Fruit fly (Drosophila melanogaster) whole organism, embryonic: ENCODE results near the gene CG12054.

Experiments used
- Awh ChIP-seq: fragments of 200-800 bp; sonication (Bioruptor generic); IDR thresholded peaks from 2 replicates; pipeline ENCODE4, ENCODE4 v1.3.6; 2022; ENCODE audit warnings: missing biosample characterization, missing genetic modification characterization
- B-H1 ChIP-seq: fragments of 200-800 bp; sonication (Bioruptor generic); IDR thresholded peaks from 3 replicates; pipeline ENCODE4 v1.3.6; 2022; ENCODE audit warnings: missing biosample characterization, missing genetic modification characterization
- CG12104 ChIP-seq: fragments of 200-800 bp; sonication (Bioruptor generic); optimal IDR thresholded peaks from 3 replicates; lab custom pipeline; 2016; ENCODE audit warnings: missing biosample characterization, missing genetic modification characterization
- CG13424 ChIP-seq: fragments of 200-800 bp; sonication (Bioruptor generic); optimal IDR thresholded peaks from 2 replicates; lab custom pipeline; 2019; ENCODE audit warnings: missing biosample characterization, mild to moderate bottlenecking, missing genetic modification characterization, moderate library complexity
- CG14014 ChIP-seq: fragments of 200-800 bp; sonication (Bioruptor generic); IDR thresholded peaks from 2 replicates; pipeline ENCODE4 v1.3.6; 2022; ENCODE audit warnings: missing biosample characterization, missing genetic modification characterization
- CG14441 ChIP-seq: fragments of 200-800 bp; sonication (Bioruptor generic); IDR thresholded peaks from 2 replicates; pipeline ENCODE4 v1.3.6; 2022; ENCODE audit warnings: missing biosample characterization, missing genetic modification characterization
- CG14710 ChIP-seq: fragments of 200-800 bp; sonication (Bioruptor generic); optimal IDR thresholded peaks from 3 replicates; lab custom pipeline; 2019; ENCODE audit warnings: missing biosample characterization, mild to moderate bottlenecking, missing genetic modification characterization, moderate library complexity
- CG15269 ChIP-seq: fragments of 200-800 bp; sonication (Bioruptor generic); optimal IDR thresholded peaks from 2 replicates; lab custom pipeline; 2018; ENCODE audit warnings: missing biosample characterization, mild to moderate bottlenecking, missing genetic modification characterization, moderate library complexity
- CG15696 ChIP-seq: fragments of 200-800 bp; sonication (Bioruptor generic); optimal IDR thresholded peaks from 2 replicates; lab custom pipeline; 2019; ENCODE audit warnings: missing biosample characterization, mild to moderate bottlenecking, missing genetic modification characterization, moderate library complexity
- CG17385 ChIP-seq: fragments of 200-800 bp; sonication (Bioruptor generic); optimal IDR thresholded peaks from 3 replicates; lab custom pipeline; 2018; ENCODE audit warnings: missing biosample characterization, mild to moderate bottlenecking, missing genetic modification characterization
- CG17568 ChIP-seq: fragments of 200-800 bp; sonication (Bioruptor generic); optimal IDR thresholded peaks from 2 replicates; lab custom pipeline; 2018; ENCODE audit warnings: missing biosample characterization, mild to moderate bottlenecking, missing genetic modification characterization, moderate library complexity
- CG18476 ChIP-seq: fragments of 200-800 bp; sonication (Bioruptor generic); optimal IDR thresholded peaks from 2 replicates; lab custom pipeline; 2016; ENCODE audit warnings: missing biosample characterization, mild to moderate bottlenecking, missing genetic modification characterization
- CG34376 ChIP-seq: fragments of 200-800 bp; sonication (Bioruptor generic); optimal IDR thresholded peaks from 2 replicates; lab custom pipeline; 2018; ENCODE audit warnings: missing biosample characterization, mild to moderate bottlenecking, missing genetic modification characterization
- CG3847 ChIP-seq: fragments of 200-800 bp; sonication (Bioruptor generic); IDR thresholded peaks from 2 replicates; pipeline ENCODE4 v1.3.6; 2022; ENCODE audit warnings: missing biosample characterization, missing genetic modification characterization
- CG4730 ChIP-seq: fragments of 200-800 bp; sonication (Bioruptor generic); IDR thresholded peaks from 2 replicates; pipeline ENCODE4 v1.3.6; 2022; ENCODE audit warnings: missing biosample characterization, missing genetic modification characterization
- CG4854 ChIP-seq: fragments of 200-800 bp; sonication (Bioruptor generic); optimal IDR thresholded peaks from 2 replicates; lab custom pipeline; 2016; ENCODE audit warnings: missing biosample characterization, missing genetic modification characterization, inconsistent platforms
- CG6791 ChIP-seq: fragments of 200-800 bp; sonication (Bioruptor generic); IDR thresholded peaks from 3 replicates; pipeline ENCODE4 v1.3.6; 2022; ENCODE audit warnings: missing biosample characterization, missing genetic modification characterization; ENCODE audit not compliant: partially characterized antibody
- CG8290 ChIP-seq, 3 experiments: fragments of 200-800 bp; sonication (Bioruptor generic); optimal IDR thresholded peaks; 2 replicates each; lab custom pipeline; 2016 to 2019; ENCODE audit warnings: missing biosample characterization in 3 of 3, missing genetic modification characterization in 3 of 3, mild to moderate bottlenecking in 2 of 3, moderate library complexity in 1 of 3
- Doc2 ChIP-seq: fragments of 200-800 bp; sonication (Bioruptor generic); IDR thresholded peaks from 2 replicates; pipeline ENCODE4 v1.3.6; 2022; ENCODE audit warnings: missing biosample characterization, missing genetic modification characterization
- Hand ChIP-seq: fragments of 200-800 bp; sonication (Bioruptor generic); optimal IDR thresholded peaks from 2 replicates; lab custom pipeline; 2017; ENCODE audit warnings: mild to moderate bottlenecking, missing biosample characterization, missing genetic modification reagents, missing genetic modification characterization
- Hmr ChIP-seq: fragments of 200-800 bp; sonication (Bioruptor generic); optimal IDR thresholded peaks from 3 replicates; lab custom pipeline; 2017; ENCODE audit warnings: mild to moderate bottlenecking, missing biosample characterization, missing genetic modification reagents, missing genetic modification characterization
- Hr78 ChIP-seq, 2 experiments: fragments of 200-800 bp in 1 of 2; fragments of >200 bp in 1 of 2; sonication (Bioruptor generic) in 1 of 2; optimal IDR thresholded peaks; 2 replicates each; lab custom pipeline; 2017 to 2019; ENCODE audit warnings: missing biosample characterization in 2 of 2, missing genetic modification characterization in 2 of 2, mild to moderate bottlenecking in 1 of 2, moderate library complexity in 1 of 2
- Myb ChIP-seq: fragments of 200-800 bp; sonication (Bioruptor generic); optimal IDR thresholded peaks from 2 replicates; lab custom pipeline; 2016; ENCODE audit warnings: missing biosample characterization, missing genetic modification characterization
- PHDP ChIP-seq: fragments of 200-800 bp; sonication (Bioruptor generic); optimal IDR thresholded peaks from 3 replicates; lab custom pipeline; 2018; ENCODE audit warnings: missing biosample characterization, mild to moderate bottlenecking, missing genetic modification characterization, moderate library complexity
- Stat92E ChIP-seq, 3 experiments: fragments of >200 bp in 2 of 3; fragments of 200-800 bp in 1 of 3; sonication (Bioruptor generic) in 1 of 3; optimal IDR thresholded peaks; 2 replicates each; lab custom pipeline; 2017 to 2019; ENCODE audit warnings: missing biosample characterization in 3 of 3, missing genetic modification characterization in 3 of 3, mild to moderate bottlenecking in 1 of 3, moderate library complexity in 1 of 3
- abd-A ChIP-seq: fragments of 200-800 bp; sonication (Bioruptor generic); optimal IDR thresholded peaks from 3 replicates; lab custom pipeline; 2019; ENCODE audit warnings: missing biosample characterization, mild to moderate bottlenecking, missing genetic modification characterization, moderate library complexity
- al ChIP-seq: fragments of 200-800 bp; sonication (Bioruptor generic); IDR thresholded peaks from 2 replicates; pipeline ENCODE4 v1.3.6; 2022; ENCODE audit warnings: missing biosample characterization, missing genetic modification characterization
- bigmax ChIP-seq: fragments of 200-800 bp; sonication (Bioruptor generic); optimal IDR thresholded peaks from 2 replicates; lab custom pipeline; 2018; ENCODE audit warnings: missing biosample characterization, mild to moderate bottlenecking, missing genetic modification characterization
- cas ChIP-seq: fragments of 200-800 bp; sonication (Bioruptor generic); IDR thresholded peaks from 2 replicates; pipeline ENCODE4 v1.3.6; 2022; ENCODE audit warnings: missing biosample characterization, missing genetic modification characterization
- crc ChIP-seq: fragments of 200-800 bp; sonication (Bioruptor generic); optimal IDR thresholded peaks from 2 replicates; lab custom pipeline; 2016; ENCODE audit warnings: missing biosample characterization, missing genetic modification characterization
- exex ChIP-seq: fragments of 200-800 bp; sonication (Bioruptor generic); optimal IDR thresholded peaks from 4 replicates; lab custom pipeline; 2018; ENCODE audit warnings: missing biosample characterization, mild to moderate bottlenecking, missing genetic modification characterization, moderate library complexity
- fd102C ChIP-seq: fragments of 200-800 bp; sonication (Bioruptor generic); optimal IDR thresholded peaks from 2 replicates; lab custom pipeline; 2018; ENCODE audit warnings: missing biosample characterization, mild to moderate bottlenecking, missing genetic modification characterization, moderate library complexity
- her ChIP-seq: fragments of 200-800 bp; sonication (Bioruptor generic); optimal IDR thresholded peaks from 2 replicates; lab custom pipeline; 2016; ENCODE audit warnings: missing biosample characterization, missing genetic modification characterization
- kah ChIP-seq: fragments of 200-800 bp; sonication (Bioruptor generic); optimal IDR thresholded peaks from 2 replicates; lab custom pipeline; 2018; ENCODE audit warnings: missing biosample characterization, mild to moderate bottlenecking, missing genetic modification characterization
- nerfin-2 ChIP-seq: fragments of 200-800 bp; sonication (Bioruptor generic); IDR thresholded peaks from 2 replicates; pipeline ENCODE4 v1.3.6; 2022; ENCODE audit warnings: missing biosample characterization, missing genetic modification characterization; ENCODE audit not compliant: partially characterized antibody
- oc ChIP-seq: fragments of 200-800 bp; sonication (Bioruptor generic); optimal IDR thresholded peaks from 2 replicates; lab custom pipeline; 2018; ENCODE audit warnings: missing biosample characterization, mild to moderate bottlenecking, missing genetic modification characterization, moderate library complexity
- pzg ChIP-seq: fragments of 200-800 bp; sonication (Bioruptor generic); optimal IDR thresholded peaks from 3 replicates; lab custom pipeline; 2018; ENCODE audit warnings: missing biosample characterization, mild to moderate bottlenecking, missing genetic modification characterization, moderate library complexity
- schlank ChIP-seq: fragments of 200-800 bp; sonication (Bioruptor generic); optimal IDR thresholded peaks from 2 replicates; lab custom pipeline; 2018; ENCODE audit warnings: missing biosample characterization, mild to moderate bottlenecking, missing genetic modification characterization
- sd ChIP-seq: fragments of 200-800 bp; sonication (Bioruptor generic); optimal IDR thresholded peaks from 3 replicates; lab custom pipeline; 2018; ENCODE audit warnings: missing biosample characterization, mild to moderate bottlenecking, missing genetic modification characterization, moderate library complexity
- sima ChIP-seq: fragments of 200-800 bp; sonication (Bioruptor generic); optimal IDR thresholded peaks from 2 replicates; lab custom pipeline; 2016; ENCODE audit warnings: missing biosample characterization, missing genetic modification characterization
- slou ChIP-seq: fragments of 200-800 bp; sonication (Bioruptor generic); optimal IDR thresholded peaks from 3 replicates; lab custom pipeline; 2016; ENCODE audit warnings: missing biosample characterization, missing genetic modification characterization
- sob ChIP-seq: fragments of 200-800 bp; sonication (Bioruptor generic); IDR thresholded peaks from 2 replicates; pipeline ENCODE4 v1.3.6; 2022; ENCODE audit warnings: missing biosample characterization, missing genetic modification characterization
- sr ChIP-seq: fragments of 200-800 bp; sonication (Bioruptor generic); IDR thresholded peaks from 3 replicates; pipeline ENCODE4 v1.3.6; 2022; ENCODE audit warnings: missing biosample characterization, missing genetic modification characterization
- stwl ChIP-seq: fragments of 200-800 bp; sonication (Bioruptor generic); optimal IDR thresholded peaks from 3 replicates; lab custom pipeline; 2018; ENCODE audit warnings: missing biosample characterization, mild to moderate bottlenecking, missing genetic modification characterization, moderate library complexity
- tna ChIP-seq: fragments of 200-800 bp; sonication (Bioruptor generic); IDR thresholded peaks from 2 replicates; pipeline ENCODE4 v1.3.6; 2022; ENCODE audit warnings: missing biosample characterization, missing genetic modification characterization; ENCODE audit not compliant: partially characterized antibody

Gene CG12054

dm6 chr3R:31218214-31218876 lies 2.2 kb upstream of the CG12054 start (continued):
- TF ChIP-seq CG17568 (no peak), exex (peak; percentile 50), CG34376 (peak; percentile 3), tna (no peak), kah (peak; percentile 2), CG8290 (GFP tag; optimal IDR thresholded peaks at IDR 0.05; lab: Kevin White, UChicago) (no peak), CG8290 (tag; optimal IDR thresholded peaks at IDR 0.05; lab: Kevin White, UChicago) (peak in 1 of 2 experiments; percentile 17), sd (tag; lab: Kevin White, UChicago) (peak; percentile 67), her (GFP tag; lab: Kevin White, UChicago) (no peak), CG15696 (tag; lab: Kevin White, UChicago) (no peak), CG14014 (GFP tag; lab: Robert Waterston, UW) (no peak), bigmax (GFP tag; lab: Kevin White, UChicago) (peak; percentile 100)

- peak; percentile 22 for TF ChIP-seq CG13424 (tag; lab: Kevin White, UChicago)
- TF ChIP-seq al = no peak
- TF ChIP-seq CG3847 = no peak
- no peak for TF ChIP-seq sr
- peak; percentile 49 for TF ChIP-seq CG17385 (GFP tag; lab: Kevin White, UChicago)
- TF ChIP-seq PHDP (tag; lab: Kevin White, UChicago) = peak; percentile 42
- TF ChIP-seq Hand (GFP tag; lab: Kevin White, UChicago) = peak; percentile 62
- TF ChIP-seq nerfin-2 = no peak
- peak; percentile 20 for TF ChIP-seq schlank (tag; lab: Kevin White, UChicago)
- peak; percentile 100 for TF ChIP-seq pzg (GFP tag; lab: Kevin White, UChicago)
- peak; percentile 20 for TF ChIP-seq CG12104 (GFP tag; lab: Kevin White, UChicago)
- no peak for TF ChIP-seq sima (GFP tag; lab: Kevin White, UChicago)
- TF ChIP-seq Hr78 (GFP tag; optimal IDR thresholded peaks at IDR 0.05; lab: Kevin White, UChicago) = peak in 1 of 2 experiments; percentile 17
- no peak for TF ChIP-seq Awh (GFP tag; lab: Robert Waterston, UW)
- TF ChIP-seq CG15269 (tag; lab: Kevin White, UChicago) = peak; percentile 15
- TF ChIP-seq fd102C (GFP tag; lab: Kevin White, UChicago) = peak; percentile 7
- TF ChIP-seq CG18476 (GFP tag; lab: Kevin White, UChicago) = no peak
- no peak for TF ChIP-seq Doc2 (GFP tag; lab: Robert Waterston, UW)
- no peak for TF ChIP-seq crc (GFP tag; lab: Kevin White, UChicago)
- no peak for TF ChIP-seq oc (tag; lab: Kevin White, UChicago)
- peak in 2 of 3 experiments; percentile 75 to 81 for TF ChIP-seq Stat92E (GFP tag; optimal IDR thresholded peaks at IDR 0.05; lab: Kevin White, UChicago)
- TF ChIP-seq slou = peak; percentile 10
- peak; percentile 92 for TF ChIP-seq Hmr
- no peak for TF ChIP-seq CG4730
- peak; percentile 70 for TF ChIP-seq abd-A (tag; lab: Kevin White, UChicago)
- TF ChIP-seq CG6791 (GFP tag; lab: Robert Waterston, UW) = no peak
- no peak for TF ChIP-seq B-H1 (GFP tag; lab: Robert Waterston, UW)
- TF ChIP-seq CG14710 (tag; lab: Kevin White, UChicago) = peak; percentile 79
- TF ChIP-seq CG4854 (GFP tag; lab: Kevin White, UChicago) = peak; percentile 5
- peak; percentile 68 for TF ChIP-seq her (GFP tag; lab: Kevin White, UChicago)
- TF ChIP-seq sob (GFP tag; lab: Robert Waterston, UW) = no peak
- TF ChIP-seq Myb = peak; percentile 55
- TF ChIP-seq stwl (tag; lab: Kevin White, UChicago) = peak; percentile 56
- no peak for TF ChIP-seq CG14441 (GFP tag; lab: Robert Waterston, UW)
- no peak for TF ChIP-seq cas (GFP tag; lab: Robert Waterston, UW)
Observed at dm6 chr3R:31218997-31219992, 1.2 kb upstream of the CG12054 start, which contains the start of gene ATPsynC. ATPsynC (minus strand) TSS chr3R:31219630.
